Fruit fly (Drosophila melanogaster) whole organism, wandering third instar larva: Measurements from ENCODE around the gene Bmcp.

Experiments
- Abd-B ChIP-seq: fragments of >200 bp; optimal IDR thresholded peaks from 2 replicates; lab custom pipeline; 2017; ENCODE audit warnings: missing biosample characterization, missing genetic modification characterization
- CG32264 ChIP-seq: fragments of 200-800 bp; sonication (Bioruptor generic); optimal IDR thresholded peaks from 2 replicates; lab custom pipeline; 2016; ENCODE audit warnings: missing biosample characterization, missing genetic modification characterization
- CG9705 ChIP-seq: fragments of 200-800 bp; sonication (Bioruptor generic); optimal IDR thresholded peaks from 2 replicates; lab custom pipeline; 2018; ENCODE audit warnings: missing biosample characterization, mild to moderate bottlenecking, missing genetic modification characterization
- CrebA ChIP-seq: fragments of 200-800 bp; sonication (Bioruptor generic); optimal IDR thresholded peaks from 2 replicates; lab custom pipeline; 2016; ENCODE audit warnings: missing biosample characterization, mild to moderate bottlenecking, missing genetic modification characterization, borderline replicate concordance
- Dfd ChIP-seq: fragments of >200 bp; optimal IDR thresholded peaks from 2 replicates; lab custom pipeline; 2017; ENCODE audit warnings: missing biosample characterization, missing genetic modification characterization
- Dif ChIP-seq: fragments of 200-275, 200-300 bp; sonication (Bioruptor generic); optimal IDR thresholded peaks from 2 replicates; lab custom pipeline; 2018; ENCODE audit warnings: missing biosample characterization, missing genetic modification characterization; ENCODE audit not compliant: partially characterized antibody
- GATAd ChIP-seq: sonication (Bioruptor generic); optimal IDR thresholded peaks from 2 replicates; lab custom pipeline; 2016; ENCODE audit warnings: missing biosample characterization, missing genetic modification characterization
- HLH106 ChIP-seq: fragments of 200-800 bp; optimal IDR thresholded peaks from 3 replicates; lab custom pipeline; 2019; ENCODE audit warnings: missing biosample characterization, mild to moderate bottlenecking, missing genetic modification characterization, moderate library complexity
- Hnf4 ChIP-seq: fragments of 200-800 bp; sonication (Bioruptor generic); optimal IDR thresholded peaks from 2 replicates; lab custom pipeline; 2016; ENCODE audit warnings: missing biosample characterization, mild to moderate bottlenecking, missing genetic modification characterization
- Hr78 ChIP-seq: fragments of >200 bp; optimal IDR thresholded peaks from 2 replicates; lab custom pipeline; 2017; ENCODE audit warnings: missing biosample characterization, missing genetic modification characterization
- Hr83 ChIP-seq: fragments of 200-300 bp; sonication (Bioruptor generic); optimal IDR thresholded peaks from 2 replicates; lab custom pipeline; 2016; ENCODE audit warnings: missing biosample characterization, mild to moderate bottlenecking, missing genetic modification characterization, moderate library complexity; ENCODE audit not compliant: poor library complexity, severe bottlenecking
- Jra ChIP-seq: sonication (Bioruptor generic); optimal IDR thresholded peaks from 2 replicates; lab custom pipeline; 2016; ENCODE audit warnings: missing biosample characterization, missing genetic modification characterization
- Mio ChIP-seq: sonication (Bioruptor generic); optimal IDR thresholded peaks from 2 replicates; lab custom pipeline; 2016; ENCODE audit warnings: missing biosample characterization, missing genetic modification characterization
- Myc ChIP-seq: fragments of >200 bp; optimal IDR thresholded peaks from 2 replicates; lab custom pipeline; 2017
- N ChIP-seq: fragments of >200 bp; optimal IDR thresholded peaks from 2 replicates; lab custom pipeline; 2018; ENCODE audit warnings: missing biosample characterization, missing external identifiers, missing genetic modification characterization
- OdsH ChIP-seq: fragments of 200-800 bp; sonication (Bioruptor generic); optimal IDR thresholded peaks from 2 replicates; lab custom pipeline; 2016; ENCODE audit warnings: missing biosample characterization, mild to moderate bottlenecking, missing genetic modification characterization
- Rel ChIP-seq, 2 experiments: fragments of 200-800 bp; sonication (Bioruptor generic) in 1 of 2; optimal IDR thresholded peaks; 2 replicates in 1 of 2; 3 replicates in 1 of 2; lab custom pipeline; 2016 to 2019; ENCODE audit warnings: mild to moderate bottlenecking in 2 of 2, missing biosample characterization in 2 of 2, missing genetic modification characterization in 2 of 2, moderate library complexity in 1 of 2
- Sp1 ChIP-seq: fragments of 200-800 bp; sonication (Bioruptor generic); optimal IDR thresholded peaks from 3 replicates; lab custom pipeline; 2019; ENCODE audit warnings: missing biosample characterization, mild to moderate bottlenecking, missing genetic modification characterization, moderate library complexity
- Vsx2 ChIP-seq: fragments of 200-300, 225-300 bp; sonication (Bioruptor generic); optimal IDR thresholded peaks from 2 replicates; lab custom pipeline; 2018; ENCODE audit warnings: missing biosample characterization, missing genetic modification characterization; ENCODE audit not compliant: partially characterized antibody
- br ChIP-seq: fragments of 200-800 bp; sonication (Bioruptor generic); optimal IDR thresholded peaks from 2 replicates; lab custom pipeline; 2016; ENCODE audit warnings: missing biosample characterization, missing genetic modification characterization
- brk ChIP-seq: fragments of 200-800 bp; sonication (Bioruptor generic); optimal IDR thresholded peaks from 2 replicates; lab custom pipeline; 2016; ENCODE audit warnings: missing biosample characterization, mild to moderate bottlenecking, missing genetic modification characterization
- dl ChIP-seq, 2 experiments: fragments of 175-275, 200-275 bp in 1 of 2; fragments of 200-275 bp in 1 of 2; sonication (Bioruptor generic); optimal IDR thresholded peaks; lab custom pipeline; 2018; ENCODE audit warnings: mild to moderate bottlenecking in 2 of 2, missing biosample characterization in 2 of 2, missing genetic modification characterization in 2 of 2, moderate library complexity in 2 of 2; ENCODE audit not compliant: partially characterized antibody in 2 of 2, insufficient read depth in 1 of 2
- dmrt93B ChIP-seq: fragments of 200-800 bp; sonication (Bioruptor generic); optimal IDR thresholded peaks from 2 replicates; lab custom pipeline; 2018; ENCODE audit warnings: missing biosample characterization, mild to moderate bottlenecking, missing genetic modification characterization
- dsf ChIP-seq: sonication (Bioruptor generic); optimal IDR thresholded peaks from 2 replicates; lab custom pipeline; 2016; ENCODE audit warnings: missing biosample characterization, missing genetic modification characterization, borderline replicate concordance
- ey ChIP-seq: fragments of 200-800 bp; sonication (Bioruptor generic); optimal IDR thresholded peaks from 2 replicates; lab custom pipeline; 2016; ENCODE audit warnings: missing biosample characterization, missing genetic modification characterization
- foxo ChIP-seq, 2 experiments: fragments of 200-800 bp; sonication (Bioruptor generic); optimal IDR thresholded peaks; 2 replicates in 1 of 2; 3 replicates in 1 of 2; lab custom pipeline; 2016 to 2017; ENCODE audit warnings: missing biosample characterization in 2 of 2, missing genetic modification characterization in 2 of 2
- fru ChIP-seq: fragments of 200-800 bp; sonication (Bioruptor generic); optimal IDR thresholded peaks from 3 replicates; lab custom pipeline; 2016; ENCODE audit warnings: missing biosample characterization, mild to moderate bottlenecking, missing genetic modification characterization
- h ChIP-seq: fragments of 200-800 bp; sonication (Bioruptor generic); optimal IDR thresholded peaks from 3 replicates; lab custom pipeline; 2016; ENCODE audit warnings: missing biosample characterization, mild to moderate bottlenecking, missing genetic modification characterization
- jim ChIP-seq: fragments of 175-275, 200-325 bp; sonication (Bioruptor generic); optimal IDR thresholded peaks from 2 replicates; lab custom pipeline; 2016; ENCODE audit warnings: missing biosample characterization, mild to moderate bottlenecking, missing genetic modification characterization
- lola ChIP-seq: fragments of >200 bp; optimal IDR thresholded peaks from 2 replicates; lab custom pipeline; 2017; ENCODE audit warnings: missing biosample characterization, missing genetic modification characterization
- pan ChIP-seq: fragments of >200 bp; optimal IDR thresholded peaks from 2 replicates; lab custom pipeline; 2017
- psq ChIP-seq: fragments of 200-800 bp; sonication (Bioruptor generic); optimal IDR thresholded peaks from 3 replicates; lab custom pipeline; 2017; ENCODE audit warnings: missing biosample characterization, mild to moderate bottlenecking, missing genetic modification characterization, moderate library complexity
- rgr ChIP-seq: fragments of 200-800 bp; sonication (Bioruptor generic); optimal IDR thresholded peaks from 3 replicates; lab custom pipeline; 2016; ENCODE audit warnings: missing biosample characterization, mild to moderate bottlenecking, missing genetic modification characterization
- sage ChIP-seq: fragments of 200-800 bp; sonication (Bioruptor generic); optimal IDR thresholded peaks from 2 replicates; lab custom pipeline; 2016; ENCODE audit warnings: missing biosample characterization, mild to moderate bottlenecking, missing genetic modification characterization
- sv ChIP-seq: fragments of 200-800 bp; sonication (Bioruptor generic); optimal IDR thresholded peaks from 3 replicates; lab custom pipeline; 2016; ENCODE audit warnings: missing biosample characterization, missing genetic modification characterization
- tai ChIP-seq: sonication (Bioruptor generic); optimal IDR thresholded peaks from 2 replicates; lab custom pipeline; 2016; ENCODE audit warnings: missing biosample characterization, missing genetic modification characterization
- usp ChIP-seq: fragments of >200 bp; optimal IDR thresholded peaks from 2 replicates; lab custom pipeline; 2017; ENCODE audit warnings: missing biosample characterization, missing genetic modification characterization
- woc ChIP-seq: sonication (Bioruptor generic); optimal IDR thresholded peaks from 2 replicates; lab custom pipeline; 2016; ENCODE audit warnings: missing biosample characterization, mild to moderate bottlenecking, missing genetic modification characterization

The Bmcp gene

dm6 chr3L:11717300-11717699 is 3.4 kb upstream of the Bmcp start:
- no peak for TF ChIP-seq Sp1 (GFP tag; lab: Kevin White, UChicago)
- TF ChIP-seq usp (GFP tag; lab: Kevin White, UChicago) = no peak
- TF ChIP-seq Myc (lab: Kevin White, UChicago) = no peak
- TF ChIP-seq dmrt93B (GFP tag; lab: Kevin White, UChicago) = no peak

dm6 chr3L:11717993-11718392 is 2.7 kb upstream of the Bmcp start:
- TF ChIP-seq Hnf4 (GFP tag; lab: Kevin White, UChicago) = no peak
- no peak for TF ChIP-seq dl (GFP tag; optimal IDR thresholded peaks at IDR 0.05; lab: Kevin White, UChicago; ENCODE audit: insufficient read depth in 1 of 2, partially characterized antibody in 2 of 2)
- TF ChIP-seq N = no peak

dm6 chr3L:11721498-11721946 is 788 bp downstream of the Bmcp start:
- TF ChIP-seq Dif (GFP tag; lab: Kevin White, UChicago) (no peak), jim (GFP tag; lab: Kevin White, UChicago) (no peak), tai (no peak), br (GFP tag; lab: Kevin White, UChicago) (peak; percentile 27), lola (GFP tag; lab: Kevin White, UChicago) (no peak), Vsx2 (GFP tag; lab: Kevin White, UChicago) (no peak), h (GFP tag; lab: Kevin White, UChicago) (peak; percentile 50), HLH106 (tag; lab: Kevin White, UChicago) (peak; percentile 45), rgr (peak; percentile 39), pan (lab: Kevin White, UChicago) (no peak), woc (GFP tag; lab: Kevin White, UChicago) (no peak), foxo (GFP tag; optimal IDR thresholded peaks at IDR 0.05; lab: Kevin White, UChicago) (peak in 1 of 2 experiments; percentile 31), Abd-B (GFP tag; lab: Kevin White, UChicago) (no peak), usp (GFP tag; lab: Kevin White, UChicago) (no peak), OdsH (GFP tag; lab: Kevin White, UChicago) (peak; percentile 33), Sp1 (GFP tag; lab: Kevin White, UChicago) (no peak), Dfd (no peak), ey (GFP tag; lab: Kevin White, UChicago) (peak; percentile 45), CrebA (no peak), GATAd (GFP tag; lab: Kevin White, UChicago) (no peak), Jra (GFP tag; lab: Kevin White, UChicago) (peak; percentile 43), brk (GFP tag; lab: Kevin White, UChicago) (no peak), Rel (GFP tag; optimal IDR thresholded peaks at IDR 0.05; lab: Kevin White, UChicago) (no peak), Rel (tag; optimal IDR thresholded peaks at IDR 0.05; lab: Kevin White, UChicago) (no peak), CG32264 (no peak), dsf (GFP tag; lab: Kevin White, UChicago) (no peak), Myc (lab: Kevin White, UChicago) (no peak), Hr78 (GFP tag; lab: Kevin White, UChicago) (no peak), Mio (GFP tag; lab: Kevin White, UChicago) (no peak), sv (GFP tag; lab: Kevin White, UChicago) (no peak), N (no peak), Hnf4 (GFP tag; lab: Kevin White, UChicago) (peak; percentile 44), sage (GFP tag; lab: Kevin White, UChicago) (no peak), dmrt93B (GFP tag; lab: Kevin White, UChicago) (no peak), Hr83 (GFP tag; lab: Kevin White, UChicago) (no peak), CG9705 (no peak), dl (GFP tag; optimal IDR thresholded peaks at IDR 0.05; lab: Kevin White, UChicago; ENCODE audit: insufficient read depth in 1 of 2, partially characterized antibody in 2 of 2) (no peak), fru (peak; percentile 37), psq (peak; percentile 5)
